Worm (Caenorhabditis elegans) whole organism, late embryonic: ENCODE data around the gene srg-65.

Source experiments
- ceh-30 ChIP-seq: fragments of 150-350 bp; optimal IDR thresholded peaks from 2 replicates; lab custom pipeline; 2014; ENCODE audit warnings: missing biosample characterization, missing genetic modification characterization
- ceh-45 ChIP-seq: fragments of 200-800 bp; sonication (Bioruptor generic); IDR thresholded peaks from 2 replicates; pipeline ENCODE4 v1.3.6; 2022; ENCODE audit warnings: missing genetic modification reagents, missing genetic modification characterization, missing compliant biosample characterization
- ceh-9 ChIP-seq: sonication (generic microtip); optimal IDR thresholded peaks from 2 replicates; lab custom pipeline; 2016; ENCODE audit warnings: mild to moderate bottlenecking, missing genetic modification characterization, inconsistent platforms, missing compliant biosample characterization
- ets-4 ChIP-seq: sonication (generic microtip); optimal IDR thresholded peaks from 2 replicates; lab custom pipeline; 2016; ENCODE audit warnings: missing genetic modification characterization, missing compliant biosample characterization
- fkh-6 ChIP-seq: sonication (generic microtip); optimal IDR thresholded peaks from 2 replicates; lab custom pipeline; 2016; ENCODE audit warnings: missing genetic modification characterization, missing compliant biosample characterization
- pha-4 ChIP-seq: fragments of 150-350 bp; optimal IDR thresholded peaks from 2 replicates; lab custom pipeline; 2018; ENCODE audit warnings: missing biosample characterization, missing genetic modification reagents, missing genetic modification characterization
- sdc-2 ChIP-seq: sonication (generic microtip); optimal IDR thresholded peaks from 2 replicates; lab custom pipeline; 2016; ENCODE audit warnings: missing genotype, missing genetic modification characterization, missing compliant biosample characterization
- tbx-2 ChIP-seq: sonication (generic microtip); optimal IDR thresholded peaks from 2 replicates; lab custom pipeline; 2016; ENCODE audit warnings: missing genetic modification characterization, missing compliant biosample characterization
- ttx-3 ChIP-seq: sonication (generic microtip); optimal IDR thresholded peaks from 2 replicates; lab custom pipeline; 2016; ENCODE audit warnings: missing genetic modification reagents, missing genetic modification characterization, missing compliant biosample characterization

DNA sequence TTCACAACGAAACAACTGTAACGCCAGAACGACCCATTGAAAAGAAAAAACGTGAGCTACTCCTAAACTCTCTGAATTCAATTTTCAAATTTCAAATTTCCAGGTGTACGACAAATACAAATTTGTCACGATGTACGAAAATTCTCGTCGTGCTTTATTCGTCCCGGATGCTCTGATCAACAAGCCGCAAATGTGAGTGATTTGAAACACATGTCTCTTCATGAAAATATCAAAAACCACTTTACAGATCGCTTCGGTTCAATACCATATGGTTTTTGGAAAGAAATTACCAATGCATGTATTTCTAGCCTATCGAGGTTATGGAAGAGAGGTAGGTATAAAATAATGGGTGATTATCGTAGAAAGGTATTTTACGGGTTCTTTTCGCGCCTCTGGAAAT, 37.7 kb downstream of the srg-65 start:
- TF ChIP-seq ceh-30 (tag; lab: Kevin White, UChicago) (no peak), ttx-3 (tag; lab: Kevin White, UChicago) (no peak), ets-4 (tag; lab: Kevin White, UChicago) (no peak), pha-4 (tag; lab: Kevin White, UChicago) (no peak), ceh-45 (GFP tag; lab: Robert Waterston, UW) (no peak), sdc-2 (no peak), ceh-9 (no peak), tbx-2 (tag; lab: Kevin White, UChicago) (no peak), fkh-6 (no peak)
